Fruit fly (Drosophila melanogaster) whole organism, embryonic: ENCODE measurements around the gene Rip11.

Source experiments
- CG15011 ChIP-seq: fragments of 200-800 bp; sonication (Bioruptor generic); optimal IDR thresholded peaks from 3 replicates; lab custom pipeline; 2018; ENCODE audit warnings: missing biosample characterization, mild to moderate bottlenecking, missing genetic modification characterization
- Six4 ChIP-seq: fragments of 200-800 bp; sonication (Bioruptor generic); optimal IDR thresholded peaks from 2 replicates; lab custom pipeline; 2016; ENCODE audit warnings: missing biosample characterization, missing genetic modification characterization
- scrt ChIP-seq: fragments of 200-800 bp; sonication (Bioruptor generic); optimal IDR thresholded peaks from 2 replicates; lab custom pipeline; 2018; ENCODE audit warnings: missing biosample characterization, mild to moderate bottlenecking, missing genetic modification characterization, moderate library complexity

- no peak for TF ChIP-seq Six4 (GFP tag; lab: Kevin White, UChicago)
- no peak for TF ChIP-seq scrt (GFP tag; lab: Kevin White, UChicago)
- no peak for TF ChIP-seq CG15011 (GFP tag; lab: Kevin White, UChicago)
Measured at dm6 chrX:18671545-18672174, 24.2 kb upstream of the Rip11 start.
